Fruit fly (Drosophila melanogaster): ENCODE results near the gene yem.

The yem gene

DNA sequence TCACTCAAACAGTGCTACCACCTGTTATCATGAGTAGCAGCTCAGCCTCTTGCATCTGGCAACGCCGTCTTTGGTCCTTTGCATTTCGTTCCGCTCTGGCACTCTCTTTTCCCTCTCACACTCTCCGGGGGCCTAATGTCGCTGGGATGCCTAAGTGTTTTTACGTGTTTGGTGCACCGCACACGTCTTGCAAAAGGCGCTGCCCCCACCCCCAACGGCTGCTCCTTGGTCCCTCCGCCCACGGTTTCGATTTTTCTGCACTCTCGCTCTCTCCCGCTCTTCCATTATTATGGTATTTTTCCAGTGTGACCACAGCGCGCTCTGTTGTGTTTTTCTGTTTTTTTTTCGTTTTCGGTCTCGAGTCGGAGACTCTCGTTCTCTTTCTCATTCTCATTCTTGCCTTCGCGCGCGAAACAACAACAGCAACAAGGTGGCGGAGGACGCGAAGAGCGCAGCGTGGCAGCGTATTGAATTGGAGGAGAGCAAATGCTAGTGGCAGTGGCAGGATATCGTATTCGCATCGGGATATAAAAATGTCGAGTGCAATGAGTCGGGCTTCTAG is 34.7 kb downstream of the yem start (continued):
- TF ChIP-seq fd85E (GFP tag; optimal IDR thresholded peaks at IDR 0.05) (peak; percentile 8), CG10669 (GFP tag; optimal IDR thresholded peaks at IDR 0.05) (no peak), Hr39 (GFP tag; optimal IDR thresholded peaks at IDR 0.05) (no peak), lz (GFP tag; optimal IDR thresholded peaks at IDR 0.05) (no peak), acj6 (GFP tag; optimal IDR thresholded peaks at IDR 0.05) (no peak), CG11762 (GFP tag; optimal IDR thresholded peaks at IDR 0.05; ENCODE audit: insufficient read depth) (no peak), fd59A (GFP tag; optimal IDR thresholded peaks at IDR 0.05) (no peak), svp (GFP tag) (peak; percentile 65), cyc (GFP tag; optimal IDR thresholded peaks at IDR 0.05) (no peak), dsx (GFP tag; optimal IDR thresholded peaks at IDR 0.05; ENCODE audit: poor library complexity, severe bottlenecking) (no peak), CG32006 (GFP tag; optimal IDR thresholded peaks at IDR 0.05) (no peak), CG16779 (tag; optimal IDR thresholded peaks at IDR 0.05) (peak; percentile 10), CG11294 (GFP tag; IDR thresholded peaks at IDR 0.05) (no peak), Ets96B (tag; optimal IDR thresholded peaks at IDR 0.05) (no peak), CG3032 (tag; optimal IDR thresholded peaks at IDR 0.05) (no peak), CG6792 (GFP tag; optimal IDR thresholded peaks at IDR 0.05) (no peak), Met (GFP tag; optimal IDR thresholded peaks at IDR 0.05) (no peak), Sox102F (GFP tag; optimal IDR thresholded peaks at IDR 0.05) (no peak), Sox15 (GFP tag; optimal IDR thresholded peaks at IDR 0.05) (no peak), ss (GFP tag; optimal IDR thresholded peaks at IDR 0.05) (peak; percentile 16 to 63), CG31627 (GFP tag; optimal IDR thresholded peaks at IDR 0.05) (no peak), achi (GFP tag; optimal IDR thresholded peaks at IDR 0.05) (no peak), Gug (GFP tag; IDR thresholded peaks at IDR 0.05) (no peak), Lpt (GFP tag; optimal IDR thresholded peaks at IDR 0.05) (peak; percentile 46), Eip93F (GFP tag; optimal IDR thresholded peaks at IDR 0.05) (no peak), CG1621 (tag; optimal IDR thresholded peaks at IDR 0.05) (peak; percentile 15)

DNA sequence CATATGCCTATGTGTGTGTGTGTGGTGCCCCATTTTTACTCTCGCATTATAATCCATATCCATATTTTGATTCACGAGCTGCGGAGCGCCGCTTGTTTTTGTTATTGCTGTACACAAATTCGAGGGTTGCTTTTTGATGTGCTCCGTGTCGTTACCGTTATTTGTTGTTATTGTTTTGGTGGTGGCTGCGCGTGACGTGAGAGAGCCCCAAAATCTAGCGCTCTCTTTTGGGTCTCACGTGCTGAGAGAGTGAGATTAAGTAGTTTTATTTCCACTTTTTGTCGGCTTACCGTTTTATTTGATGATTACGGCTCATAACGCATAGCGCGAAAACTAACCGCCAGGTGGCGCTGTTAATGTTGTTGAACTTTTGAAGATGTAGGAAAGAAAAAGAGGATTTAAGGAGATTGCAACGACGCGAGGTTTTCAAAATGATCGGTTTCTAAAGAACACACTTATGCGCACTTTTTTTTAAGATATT is 35.3 kb downstream of the yem start:
- TF ChIP-seq CG6163 (GFP tag; IDR thresholded peaks at IDR 0.05), result no peak
- TF ChIP-seq Eip78C (GFP tag), result peak; percentile 35

DNA sequence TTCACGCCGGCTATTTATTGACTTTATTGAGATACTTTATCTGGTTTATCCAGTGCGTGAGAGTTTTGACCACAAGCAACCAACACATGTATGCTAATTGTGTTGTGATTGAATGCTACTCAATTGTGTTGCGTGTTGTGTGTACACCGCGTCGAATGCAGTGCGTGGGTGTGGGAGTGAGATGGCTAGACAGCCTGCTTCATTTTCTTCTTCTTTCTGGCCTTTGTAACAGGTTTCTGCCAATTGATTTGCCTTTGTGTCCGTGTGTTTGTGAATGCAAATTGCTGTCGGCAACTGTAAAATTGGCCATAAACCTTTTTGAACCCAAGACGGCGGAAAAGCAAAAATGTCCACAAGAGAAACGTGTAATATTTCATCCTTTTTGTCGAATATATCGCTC is 35.8 kb downstream of the yem start:
- TF ChIP-seq CG8632 (GFP tag; optimal IDR thresholded peaks at IDR 0.05) (no peak), ss (GFP tag; optimal IDR thresholded peaks at IDR 0.05) (peak in 1 of 2 experiments; percentile 63), fkh (GFP tag; optimal IDR thresholded peaks at IDR 0.05) (peak; percentile 49), esn (GFP tag; optimal IDR thresholded peaks at IDR 0.05) (no peak), spab (GFP tag; optimal IDR thresholded peaks at IDR 0.05) (no peak), pdm3 (GFP tag; optimal IDR thresholded peaks at IDR 0.05) (no peak), CG9139 (GFP tag; optimal IDR thresholded peaks at IDR 0.05) (no peak), vri (GFP tag; optimal IDR thresholded peaks at IDR 0.05) (no peak)
